Fruit fly (Drosophila melanogaster): Measurements from ENCODE around the gene CG14543.

CG14543 gene

DNA sequence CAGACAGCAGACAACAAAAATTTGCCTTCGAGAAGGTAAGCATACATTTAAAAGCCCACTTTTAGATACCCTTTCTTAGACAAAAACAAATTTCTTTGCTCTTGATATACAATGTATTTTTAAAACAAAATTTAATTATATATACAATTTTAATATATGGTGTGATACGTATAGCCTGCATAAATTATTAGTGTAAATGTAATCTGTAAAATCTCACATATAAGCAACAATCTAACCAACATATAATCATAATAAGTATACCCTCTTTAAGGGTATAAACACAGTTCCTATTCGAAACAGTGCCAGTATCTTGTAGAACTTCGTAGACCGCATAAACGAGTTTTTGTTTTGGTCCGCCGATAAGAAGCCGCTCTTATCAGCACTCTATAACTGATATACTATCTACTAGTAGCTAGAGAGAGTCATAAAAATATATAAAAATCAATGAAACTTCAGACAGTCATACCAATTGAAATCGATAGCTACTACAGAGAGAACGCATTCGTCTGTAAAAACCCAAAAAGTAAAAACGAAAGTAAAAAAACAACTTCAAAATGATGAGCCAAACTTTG, 42.1 kb upstream of the CG14543 start, which contains the start of gene Kaz-m1 (continued):
- TF ChIP-seq Hmr (GFP tag; optimal IDR thresholded peaks at IDR 0.05) (peak; percentile 49), Atf6 (GFP tag; IDR thresholded peaks at IDR 0.05) (0 out of 2 replicates have a peak, but pooled peaks have one; percentile 25), CG5953 (GFP tag; IDR thresholded peaks at IDR 0.05) (no peak), Oaz (GFP tag; IDR thresholded peaks at IDR 0.05) (no peak), CG2889 (GFP tag; IDR thresholded peaks at IDR 0.05) (no peak), CG7745 (tag; optimal IDR thresholded peaks at IDR 0.05) (no peak), chif (GFP tag; optimal IDR thresholded peaks at IDR 0.05) (no peak), CG2875 (GFP tag; optimal IDR thresholded peaks at IDR 0.05) (no peak), CG1602 (GFP tag; optimal IDR thresholded peaks at IDR 0.05) (peak; percentile 2), CG1024 (GFP tag; IDR thresholded peaks at IDR 0.05) (no peak), BEAF-32 (GFP tag; optimal IDR thresholded peaks at IDR 0.05) (no peak), CG4707 (GFP tag; optimal IDR thresholded peaks at IDR 0.05) (no peak), shn (GFP tag; optimal IDR thresholded peaks at IDR 0.05) (no peak), Optix (GFP tag; IDR thresholded peaks at IDR 0.05) (no peak), CG1792 (GFP tag; optimal IDR thresholded peaks at IDR 0.05) (no peak), Ptx1 (GFP tag; IDR thresholded peaks at IDR 0.05) (peak; percentile 48), sna (GFP tag; IDR thresholded peaks at IDR 0.05; ENCODE audit: partially characterized antibody) (no peak), CG10209 (GFP tag; optimal IDR thresholded peaks at IDR 0.05) (peak; percentile 46), CG14965 (GFP tag; optimal IDR thresholded peaks at IDR 0.05; ENCODE audit: borderline replicate concordance) (no peak), CG8281 (tag; optimal IDR thresholded peaks at IDR 0.05) (peak; percentile 39), Hr78 (GFP tag; optimal IDR thresholded peaks at IDR 0.05) (peak in 1 of 2 experiments; percentile 22), Mad (GFP tag; optimal IDR thresholded peaks at IDR 0.05) (no peak), fd3F (GFP tag; optimal IDR thresholded peaks at IDR 0.05) (peak; percentile 15), CG31441 (GFP tag; IDR thresholded peaks at IDR 0.05) (peak; percentile 79), twi (tag; optimal IDR thresholded peaks at IDR 0.05) (no peak), D (optimal IDR thresholded peaks at IDR 0.05) (no peak), D (GFP tag; optimal IDR thresholded peaks at IDR 0.05) (peak; percentile 17), CG13296 (GFP tag; optimal IDR thresholded peaks at IDR 0.05) (peak; percentile 12), CG7786 (GFP tag; optimal IDR thresholded peaks at IDR 0.05) (no peak), CG3065 (GFP tag; optimal IDR thresholded peaks at IDR 0.05) (no peak), bbx (GFP tag; IDR thresholded peaks at IDR 0.05; ENCODE audit: partially characterized antibody) (no peak), gem (tag; optimal IDR thresholded peaks at IDR 0.05) (peak; percentile 82), crp (GFP tag; optimal IDR thresholded peaks at IDR 0.05) (no peak), Xrp1 (GFP tag; IDR thresholded peaks at IDR 0.05) (peak; percentile 73), emc (GFP tag; optimal IDR thresholded peaks at IDR 0.05) (no peak), D19B (GFP tag; optimal IDR thresholded peaks at IDR 0.05) (no peak), CG10431 (GFP tag; optimal IDR thresholded peaks at IDR 0.05) (no peak), chm (GFP tag; IDR thresholded peaks at IDR 0.05) (no peak), CG1603 (tag; optimal IDR thresholded peaks at IDR 0.05) (no peak), CG18764 (GFP tag; optimal IDR thresholded peaks at IDR 0.05) (no peak), sima (GFP tag; optimal IDR thresholded peaks at IDR 0.05) (no peak), HLH54F (GFP tag; optimal IDR thresholded peaks at IDR 0.05) (no peak), ssp (GFP tag; IDR thresholded peaks at IDR 0.05) (no peak), CG11398 (GFP tag; optimal IDR thresholded peaks at IDR 0.05) (no peak), gsb (GFP tag; IDR thresholded peaks at IDR 0.05) (no peak), croc (GFP tag; conservative IDR thresholded peaks at IDR 0.05) (no peak), E2f1 (GFP tag; IDR thresholded peaks at IDR 0.05) (0 out of 2 replicates have a peak, but pooled peaks have one; percentile 14), luna (GFP tag; optimal IDR thresholded peaks at IDR 0.05) (no peak), pita (GFP tag; optimal IDR thresholded peaks at IDR 0.05) (no peak), CG31388 (GFP tag; optimal IDR thresholded peaks at IDR 0.05) (no peak), Bgb (GFP tag; IDR thresholded peaks at IDR 0.05; ENCODE audit: partially characterized antibody) (no peak)
